Worm (Caenorhabditis elegans) whole organism, L1 larva: Measurements from ENCODE around the gene clc-11.
A peak's percentile ranks its signal among the peaks of the same experiment; 100 is the strongest.

Experiments
- C04F5.9 ChIP-seq: sonication (generic microtip); optimal IDR thresholded peaks from 2 replicates; lab custom pipeline; 2016; ENCODE audit warnings: missing genetic modification characterization, missing compliant biosample characterization
- C16A3.4 ChIP-seq: fragments of 150-350 bp; optimal IDR thresholded peaks from 2 replicates; lab custom pipeline; 2014; ENCODE audit warnings: missing biosample characterization, missing genetic modification characterization
- blmp-1 ChIP-seq: fragments of 150-350 bp; optimal IDR thresholded peaks from 2 replicates; lab custom pipeline; 2014; ENCODE audit warnings: missing biosample characterization, missing genetic modification characterization
- ceh-63 ChIP-seq: fragments of 200-800 bp; sonication (Bioruptor generic); optimal IDR thresholded peaks from 2 replicates; lab custom pipeline; 2018; ENCODE audit warnings: mild to moderate bottlenecking, missing genetic modification characterization, missing compliant biosample characterization
- ceh-82 ChIP-seq, 3 experiments: fragments of 150-350 bp in 1 of 3; sonication (generic microtip) in 2 of 3; optimal IDR thresholded peaks; 2 replicates each; lab custom pipeline; 2014 to 2017; ENCODE audit warnings: missing biosample characterization in 3 of 3, missing genetic modification characterization in 3 of 3
- ceh-90 ChIP-seq: sonication (generic microtip); optimal IDR thresholded peaks from 2 replicates; lab custom pipeline; 2016; ENCODE audit warnings: missing genetic modification characterization, missing compliant biosample characterization
- ces-1 ChIP-seq: fragments of 150-350 bp; optimal IDR thresholded peaks from 2 replicates; lab custom pipeline; 2014; ENCODE audit warnings: missing biosample characterization, missing genetic modification reagents, missing genetic modification characterization
- dpl-1 ChIP-seq, 3 experiments: fragments of 150-350 bp in 2 of 3; sonication (generic microtip) in 1 of 3; optimal IDR thresholded peaks; 2 replicates each; lab custom pipeline; 2014 to 2017; ENCODE audit warnings: missing biosample characterization in 3 of 3, missing genetic modification characterization in 3 of 3, missing genetic modification reagents in 3 of 3
- efl-1 ChIP-seq, 4 experiments: fragments of 150-350 bp; optimal IDR thresholded peaks in 3 of 4; peaks in 1 of 4; 1 replicate in 1 of 4; 2 replicates in 3 of 4; lab custom pipeline; 2014; ENCODE audit warnings: missing biosample characterization in 2 of 4, missing genetic modification characterization in 2 of 4, missing genetic modification reagents in 2 of 4
- efl-3 ChIP-seq: fragments of 200-800 bp; sonication (Bioruptor generic); optimal IDR thresholded peaks from 2 replicates; lab custom pipeline; 2018; ENCODE audit warnings: mild to moderate bottlenecking, missing genetic modification characterization, missing compliant biosample characterization
- egl-27 ChIP-seq, 2 experiments: fragments of 150-350 bp in 1 of 2; sonication (generic microtip); optimal IDR thresholded peaks; 3 replicates each; lab custom pipeline; 2017 to 2018; ENCODE audit warnings: missing biosample characterization in 2 of 2, missing genetic modification characterization in 2 of 2, missing genetic modification reagents in 2 of 2
- elt-2 ChIP-seq: sonication (generic microtip); optimal IDR thresholded peaks from 2 replicates; lab custom pipeline; 2016; ENCODE audit warnings: missing genetic modification characterization, mild to moderate bottlenecking, inconsistent platforms, missing compliant biosample characterization, missing genetic modification reagents
- elt-3 ChIP-seq, 6 experiments: fragments of 150-350 bp in 1 of 6; sonication (generic microtip); optimal IDR thresholded peaks; 2 replicates each; lab custom pipeline; 2017 to 2018; ENCODE audit warnings: missing biosample characterization in 6 of 6, missing genetic modification characterization in 6 of 6, inconsistent platforms in 1 of 6
- ets-5 ChIP-seq: fragments of 200-800 bp; sonication (Bioruptor generic); IDR thresholded peaks from 2 replicates; pipeline ENCODE4 v1.3.6; 2022; ENCODE audit warnings: missing genetic modification characterization, missing compliant biosample characterization
- fkh-10 ChIP-seq: sonication (generic microtip); optimal IDR thresholded peaks from 2 replicates; lab custom pipeline; 2017; ENCODE audit warnings: missing biosample characterization, missing genetic modification reagents, missing genetic modification characterization
- fkh-4 ChIP-seq: sonication (generic microtip); optimal IDR thresholded peaks from 2 replicates; lab custom pipeline; 2016; ENCODE audit warnings: missing compliant biosample characterization, missing genetic modification characterization, borderline replicate concordance
- fkh-8 ChIP-seq: sonication (generic microtip); optimal IDR thresholded peaks from 2 replicates; lab custom pipeline; 2016; ENCODE audit warnings: mild to moderate bottlenecking, missing genetic modification characterization, missing compliant biosample characterization
- fos-1 ChIP-seq: fragments of 150-350 bp; optimal IDR thresholded peaks from 2 replicates; lab custom pipeline; 2014; ENCODE audit warnings: missing biosample characterization, missing genetic modification characterization
- hlh-17 ChIP-seq: fragments of 200-800 bp; sonication (Bioruptor generic); optimal IDR thresholded peaks from 2 replicates; lab custom pipeline; 2018; ENCODE audit warnings: missing genetic modification characterization, mild to moderate bottlenecking, missing compliant biosample characterization, moderate library complexity, borderline replicate concordance
- irx-1 ChIP-seq: sonication (generic microtip); optimal IDR thresholded peaks from 2 replicates; lab custom pipeline; 2016; ENCODE audit warnings: missing genetic modification characterization, missing compliant biosample characterization
- isw-1 ChIP-seq: fragments of 200-800 bp; sonication (Bioruptor generic); IDR thresholded peaks from 2 replicates; pipeline ENCODE4 v1.3.6; 2022; ENCODE audit warnings: missing genetic modification characterization, missing compliant biosample characterization
- lin-14 ChIP-seq: fragments of 200-800 bp; sonication (Bioruptor generic); optimal IDR thresholded peaks from 2 replicates; lab custom pipeline; 2018; ENCODE audit warnings: mild to moderate bottlenecking, missing genetic modification characterization, moderate library complexity, missing compliant biosample characterization
- lin-39 ChIP-seq: fragments of 150-350 bp; optimal IDR thresholded peaks from 2 replicates; lab custom pipeline; 2014; ENCODE audit warnings: missing biosample characterization, missing genetic modification reagents, missing genetic modification characterization
- lir-3 ChIP-seq: sonication (generic microtip); optimal IDR thresholded peaks from 2 replicates; lab custom pipeline; 2016; ENCODE audit warnings: mild to moderate bottlenecking, missing genetic modification characterization, moderate library complexity, missing compliant biosample characterization; ENCODE audit not compliant: poor library complexity
- mab-9 ChIP-seq: fragments of 200-800 bp; sonication (Bioruptor generic); IDR thresholded peaks from 2 replicates; pipeline ENCODE4 v1.3.6; 2022; ENCODE audit warnings: missing genetic modification reagents, missing genetic modification characterization, missing compliant biosample characterization
- mdl-1 ChIP-seq, 2 experiments: fragments of 150-350 bp; optimal IDR thresholded peaks; 2 replicates each; lab custom pipeline; 2014 to 2017; ENCODE audit warnings: missing biosample characterization in 2 of 2, missing genetic modification characterization in 2 of 2, inconsistent platforms in 1 of 2
- mep-1 ChIP-seq: fragments of 150-350 bp; optimal IDR thresholded peaks from 2 replicates; lab custom pipeline; 2014; ENCODE audit warnings: missing biosample characterization, missing genetic modification characterization
- nhr-11 ChIP-seq: fragments of 150-350 bp; optimal IDR thresholded peaks from 2 replicates; lab custom pipeline; 2014; ENCODE audit warnings: missing biosample characterization, missing genetic modification characterization
- nhr-19 ChIP-seq: fragments of 200-800 bp; sonication (Bioruptor generic); conservative IDR thresholded peaks from 2 replicates; pipeline ENCODE4 v1.3.6; 2022; ENCODE audit warnings: missing genetic modification characterization, missing compliant biosample characterization
- nhr-20 ChIP-seq: sonication (generic microtip); optimal IDR thresholded peaks from 2 replicates; lab custom pipeline; 2016; ENCODE audit warnings: mild to moderate bottlenecking, missing genetic modification characterization, missing compliant biosample characterization
- nhr-237 ChIP-seq: fragments of 150-350 bp; optimal IDR thresholded peaks from 2 replicates; lab custom pipeline; 2014; ENCODE audit warnings: missing biosample characterization, missing genetic modification characterization
- nhr-28 ChIP-seq: fragments of 150-350 bp; optimal IDR thresholded peaks from 2 replicates; lab custom pipeline; 2014; ENCODE audit warnings: missing biosample characterization, missing genetic modification characterization
- nhr-76 ChIP-seq: sonication (generic microtip); optimal IDR thresholded peaks from 2 replicates; lab custom pipeline; 2017; ENCODE audit warnings: missing biosample characterization, missing genetic modification characterization
- nhr-77 ChIP-seq: fragments of 150-350 bp; optimal IDR thresholded peaks from 2 replicates; lab custom pipeline; 2014; ENCODE audit warnings: missing biosample characterization, missing genetic modification characterization
- nhr-85 ChIP-seq: sonication (generic microtip); peaks from one replicate; lab custom pipeline; 2016; ENCODE audit warnings: missing genetic modification characterization, inconsistent platforms, missing compliant biosample characterization
- pax-3 ChIP-seq: fragments of 200-800 bp; sonication (Bioruptor generic); optimal IDR thresholded peaks from 2 replicates; lab custom pipeline; 2018; ENCODE audit warnings: mild to moderate bottlenecking, missing genetic modification characterization, moderate library complexity, missing compliant biosample characterization
- rnt-1 ChIP-seq: sonication (generic microtip); optimal IDR thresholded peaks from 2 replicates; lab custom pipeline; 2016; ENCODE audit warnings: mild to moderate bottlenecking, missing genetic modification characterization, moderate library complexity, missing compliant biosample characterization
- skn-1 ChIP-seq: fragments of 150-350 bp; optimal IDR thresholded peaks from 2 replicates; lab custom pipeline; 2014; ENCODE audit warnings: missing biosample characterization, missing genetic modification characterization
- snpc-4 ChIP-seq: fragments of 150-350 bp; optimal IDR thresholded peaks from 2 replicates; lab custom pipeline; 2014; ENCODE audit warnings: missing biosample characterization, missing genetic modification characterization
- snu-23 ChIP-seq: sonication (generic microtip); optimal IDR thresholded peaks from 2 replicates; lab custom pipeline; 2016; ENCODE audit warnings: missing genetic modification characterization, missing compliant biosample characterization
- sox-4 ChIP-seq: sonication (generic microtip); optimal IDR thresholded peaks from 2 replicates; lab custom pipeline; 2016; ENCODE audit warnings: missing genetic modification characterization, missing compliant biosample characterization
- tbx-2 ChIP-seq: sonication (generic microtip); optimal IDR thresholded peaks from 2 replicates; lab custom pipeline; 2016; ENCODE audit warnings: missing genetic modification characterization, missing compliant biosample characterization
- unc-130 ChIP-seq: fragments of 150-350 bp; optimal IDR thresholded peaks from 2 replicates; lab custom pipeline; 2017; ENCODE audit warnings: missing biosample characterization, missing genetic modification characterization, inconsistent platforms
- unc-62 ChIP-seq: fragments of 150-350 bp; optimal IDR thresholded peaks from 2 replicates; lab custom pipeline; 2014; ENCODE audit warnings: missing biosample characterization, missing genetic modification reagents, missing genetic modification characterization
- unc-86 ChIP-seq: sonication (generic microtip); optimal IDR thresholded peaks from 2 replicates; lab custom pipeline; 2016; ENCODE audit warnings: missing genetic modification characterization, missing compliant biosample characterization
- unc-98 ChIP-seq: fragments of 200-800 bp; sonication (Bioruptor generic); IDR thresholded peaks from 2 replicates; pipeline ENCODE4 v1.3.6; 2022; ENCODE audit warnings: missing genetic modification characterization, missing compliant biosample characterization

clc-11 gene

DNA sequence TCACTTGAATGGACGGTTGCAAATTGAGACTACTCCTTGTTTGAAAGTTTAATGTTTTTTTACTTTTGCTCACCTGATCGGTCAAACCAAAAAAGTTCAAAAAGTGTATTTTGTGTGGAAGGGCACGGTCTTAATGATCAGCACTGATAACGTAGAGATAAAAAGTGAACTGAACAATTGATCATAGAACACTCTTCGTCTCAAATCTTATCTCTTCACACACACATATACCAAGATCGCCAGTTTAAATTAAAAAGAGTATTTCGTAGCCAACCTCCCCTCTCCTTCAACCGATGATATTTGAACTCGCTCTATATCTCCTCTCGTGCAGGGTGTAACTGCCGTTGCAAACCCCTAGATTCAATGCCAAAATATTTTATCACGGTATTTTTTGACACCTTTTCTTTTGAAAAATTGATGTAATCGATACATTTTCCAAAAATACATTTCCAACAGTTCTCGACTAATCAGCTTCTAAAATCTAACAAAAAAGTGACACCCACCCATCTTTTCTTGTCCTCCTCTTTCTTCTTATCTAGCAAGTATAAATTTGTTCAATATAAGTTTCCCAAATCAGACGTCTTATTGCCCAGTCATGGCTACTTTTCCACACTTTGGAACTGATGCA lies 39.2 kb downstream of the clc-11 start, which contains the start of gene cth-1:
Gene cth-1, plus strand, starts transcription at position 578 of the 628 bp plus-strand sequence.
- TF ChIP-seq elt-2 (tag; lab: Kevin White, UChicago) = peak; percentile 49
- TF ChIP-seq nhr-28 (tag; lab: Kevin White, UChicago) = no peak
- no peak for TF ChIP-seq efl-1 (optimal IDR thresholded peaks at IDR 0.05; lab: Kevin White, UChicago)
- TF ChIP-seq efl-1 (GFP tag; optimal IDR thresholded peaks at IDR 0.05 in 1 of 2; lab: Kevin White, UChicago) = peak in 1 of 2 experiments; percentile 88
- TF ChIP-seq nhr-237 (tag; lab: Kevin White, UChicago) = no peak
- no peak for TF ChIP-seq lir-3 (tag; lab: Kevin White, UChicago)
- TF ChIP-seq nhr-20 (tag; lab: Kevin White, UChicago) = peak; percentile 14
- peak in 1 of 2 experiments; percentile 1 for TF ChIP-seq mdl-1 (tag; optimal IDR thresholded peaks at IDR 0.05; lab: Kevin White, UChicago)
- peak; percentile 14 for TF ChIP-seq lin-14 (GFP tag; lab: Kevin White, UChicago)
- no peak for TF ChIP-seq efl-3
- peak in 3 of 6 experiments; percentile 38 to 67 (median 46) for TF ChIP-seq elt-3 (tag; optimal IDR thresholded peaks at IDR 0.05; lab: Kevin White, UChicago)
- TF ChIP-seq nhr-85 (tag; lab: Kevin White, UChicago) = peak; percentile 72
- TF ChIP-seq fkh-4 (tag; lab: Kevin White, UChicago) = no peak
- no peak for TF ChIP-seq nhr-76 (tag; lab: Kevin White, UChicago)
- no peak for TF ChIP-seq unc-98

DNA sequence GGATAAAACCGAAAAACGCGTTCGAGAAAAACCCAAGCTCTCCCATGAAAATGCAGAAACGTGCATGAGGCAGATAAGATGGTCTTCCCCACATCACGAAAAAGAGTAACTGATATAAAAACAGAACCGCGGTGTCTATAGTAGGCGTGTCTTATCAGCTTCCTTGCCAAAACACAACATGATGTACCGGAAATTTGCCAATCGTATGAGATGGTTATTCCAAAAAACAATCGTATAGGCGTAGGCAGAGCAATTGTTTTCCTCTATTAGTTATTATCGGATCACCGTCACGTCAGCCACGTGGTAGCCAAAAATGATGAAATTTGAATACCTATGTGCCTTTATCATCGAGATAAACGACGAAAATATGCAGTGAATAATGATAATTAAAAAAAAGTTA lies 40.0 kb downstream of the clc-11 start, which contains the start of gene str-7:
Gene str-7, minus strand, starts transcription at position 101 of the 400 bp plus-strand sequence.
- TF ChIP-seq nhr-28 (tag; lab: Kevin White, UChicago) (no peak), lir-3 (tag; lab: Kevin White, UChicago) (no peak), irx-1 (no peak), pax-3 (no peak), lin-39 (tag; lab: Kevin White, UChicago) (no peak), ces-1 (no peak), fos-1 (tag; lab: Kevin White, UChicago) (no peak), ceh-90 (no peak), nhr-19 (GFP tag; lab: Robert Waterston, UW) (no peak), skn-1 (tag; lab: Kevin White, UChicago) (no peak), snu-23 (GFP tag; lab: Kevin White, UChicago) (no peak), mab-9 (GFP tag; lab: Robert Waterston, UW) (no peak), ets-5 (GFP tag; lab: Robert Waterston, UW) (no peak), lin-14 (GFP tag; lab: Kevin White, UChicago) (no peak), ceh-63 (GFP tag; lab: Kevin White, UChicago) (no peak), nhr-11 (no peak), C04F5.9 (tag; lab: Kevin White, UChicago) (no peak)

DNA sequence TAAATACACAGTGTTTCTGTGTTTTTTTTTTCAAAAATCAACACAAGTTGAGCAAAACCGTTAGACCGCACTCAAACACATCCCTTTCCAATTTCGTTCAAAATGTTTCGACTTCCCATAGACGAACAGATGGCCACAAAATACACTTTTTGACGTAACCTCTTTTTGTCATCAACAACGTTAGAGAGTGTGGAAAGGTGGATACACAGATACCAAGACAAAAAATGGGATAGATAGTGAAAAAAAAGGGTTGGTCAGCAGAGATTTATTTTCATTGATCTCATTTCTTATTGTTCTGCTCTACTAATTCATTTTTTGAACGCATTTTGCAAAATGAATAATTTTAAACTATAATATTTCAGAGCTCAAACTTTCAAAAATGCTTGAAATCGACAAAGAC lies 44.6 kb downstream of the clc-11 start:
- TF ChIP-seq ets-5 (GFP tag; lab: Robert Waterston, UW) (no peak), blmp-1 (tag; lab: Kevin White, UChicago) (peak; percentile 81), ceh-63 (GFP tag; lab: Kevin White, UChicago) (no peak), unc-86 (tag; lab: Kevin White, UChicago) (no peak), dpl-1 (GFP tag; optimal IDR thresholded peaks at IDR 0.05; lab: Kevin White, UChicago) (no peak), sox-4 (tag; lab: Kevin White, UChicago) (no peak), egl-27 (tag; optimal IDR thresholded peaks at IDR 0.05; lab: Kevin White, UChicago) (no peak), fkh-10 (GFP tag; lab: Kevin White, UChicago) (no peak), efl-1 (optimal IDR thresholded peaks at IDR 0.05; lab: Kevin White, UChicago) (no peak), efl-1 (GFP tag; optimal IDR thresholded peaks at IDR 0.05 in 1 of 2; lab: Kevin White, UChicago) (no peak), nhr-77 (tag; lab: Kevin White, UChicago) (no peak), nhr-19 (GFP tag; lab: Robert Waterston, UW) (peak; percentile 28), mep-1 (tag; lab: Kevin White, UChicago) (peak; percentile 38), pax-3 (no peak), nhr-28 (tag; lab: Kevin White, UChicago) (no peak), rnt-1 (tag; lab: Kevin White, UChicago) (peak; percentile 43), C16A3.4 (no peak), ceh-82 (tag; optimal IDR thresholded peaks at IDR 0.05; lab: Kevin White, UChicago) (no peak), unc-62 (GFP tag; lab: Kevin White, UChicago) (no peak), ces-1 (no peak), isw-1 (GFP tag; lab: Robert Waterston, UW) (no peak), elt-3 (tag; optimal IDR thresholded peaks at IDR 0.05; lab: Kevin White, UChicago) (peak in 1 of 6 experiments; percentile 58), nhr-20 (tag; lab: Kevin White, UChicago) (peak; percentile 39), fkh-8 (tag; lab: Kevin White, UChicago) (no peak), snpc-4 (tag; lab: Kevin White, UChicago) (no peak), hlh-17 (no peak), unc-130 (no peak), nhr-76 (tag; lab: Kevin White, UChicago) (no peak), tbx-2 (no peak), ceh-90 (no peak)
